Worm (Caenorhabditis elegans): ENCODE measurements around the gene pfk-1.2.

DNA sequence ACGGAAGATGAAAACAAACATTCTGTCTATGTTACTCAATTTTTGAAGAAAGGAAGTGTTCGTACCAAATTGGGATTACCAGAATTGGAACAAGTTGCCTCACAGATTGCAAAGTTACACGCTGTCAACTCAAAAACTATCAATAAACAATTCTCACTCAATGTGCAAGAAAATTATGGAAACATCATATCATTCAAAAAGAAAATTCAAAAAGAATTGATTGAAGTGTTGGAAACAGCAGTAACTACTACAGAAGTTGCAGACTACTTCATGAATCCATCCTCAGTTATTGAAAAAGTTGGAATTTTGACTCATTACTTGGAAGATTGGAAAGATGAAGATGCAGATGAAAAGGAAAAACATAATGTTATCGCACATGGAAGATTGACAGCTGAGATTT lies 3.6 kb upstream of the pfk-1.2 start:
- no peak for TF ChIP-seq nhr-67 (tag; optimal IDR thresholded peaks at IDR 0.05)
- TF ChIP-seq nfya-1 (tag; optimal IDR thresholded peaks at IDR 0.05; ENCODE audit: insufficient read depth) = no peak
- no peak for TF ChIP-seq elt-2 (tag; optimal IDR thresholded peaks at IDR 0.05)
- no peak for TF ChIP-seq aly-2 (tag; optimal IDR thresholded peaks at IDR 0.05)
